Worm (Caenorhabditis elegans) whole organism, L4/young adult: Measurements from ENCODE around the gene Y66H1A.8.

ENCODE experiments used
- W03F9.2 ChIP-seq: fragments of 150-350 bp; optimal IDR thresholded peaks from 2 replicates; lab custom pipeline; 2014; ENCODE audit warnings: missing biosample characterization, missing genetic modification characterization
- dao-5 ChIP-seq: sonication (generic microtip); optimal IDR thresholded peaks from 2 replicates; lab custom pipeline; 2016; ENCODE audit warnings: missing genotype, missing genetic modification characterization, moderate library complexity, missing compliant biosample characterization
- him-1 ChIP-seq: sonication (generic microtip); optimal IDR thresholded peaks from 2 replicates; lab custom pipeline; 2016; ENCODE audit warnings: missing genotype, missing genetic modification reagents, missing genetic modification characterization, missing compliant biosample characterization

Y66H1A.8 gene

ce11 chrIV:454816-455215 lies at the start of gene Y66H1A.8, which contains the start of gene M04G7.5:
Gene Y66H1A.8 (minus strand): TSS chrIV:454916.
Gene M04G7.5 (plus strand): TSS chrIV:455073.
- TF ChIP-seq W03F9.2 (tag; lab: Kevin White, UChicago) (no peak), him-1 (tag; lab: Kevin White, UChicago) (no peak), dao-5 (no peak)

ce11 chrIV:504495-504894 lies 49.8 kb upstream of the Y66H1A.8 start:
- TF ChIP-seq W03F9.2 (tag; lab: Kevin White, UChicago) (no peak), dao-5 (no peak), him-1 (tag; lab: Kevin White, UChicago) (no peak)

ce11 chrIV:497155-497554 lies 42.4 kb upstream of the Y66H1A.8 start:
- TF ChIP-seq him-1 (tag; lab: Kevin White, UChicago) (no peak), W03F9.2 (tag; lab: Kevin White, UChicago) (no peak), dao-5 (no peak)

DNA sequence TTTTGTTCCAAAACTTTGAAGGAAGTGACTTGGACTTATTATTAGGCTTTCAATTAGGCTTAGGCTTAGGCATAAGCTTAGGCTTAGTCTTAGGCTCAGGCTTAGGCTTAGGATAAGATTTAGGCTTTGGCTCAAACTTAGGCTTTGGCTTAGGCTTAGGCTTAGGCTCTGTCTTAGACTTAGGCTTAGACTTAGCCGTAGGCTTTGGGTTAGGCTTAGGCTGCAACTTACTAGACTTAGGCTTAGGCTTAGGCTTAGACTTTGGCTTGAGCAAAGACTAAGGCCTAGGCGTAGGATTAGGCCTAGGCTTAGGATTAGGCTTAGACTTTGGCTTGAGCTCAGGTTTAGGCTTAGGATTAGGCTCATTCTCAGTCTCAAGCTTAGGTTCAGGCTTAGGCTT lies 30.1 kb upstream of the Y66H1A.8 start:
- no peak for TF ChIP-seq him-1 (tag; lab: Kevin White, UChicago)
- no peak for TF ChIP-seq W03F9.2 (tag; lab: Kevin White, UChicago)
- no peak for TF ChIP-seq dao-5

- TF ChIP-seq him-1 (tag; lab: Kevin White, UChicago) (no peak), W03F9.2 (tag; lab: Kevin White, UChicago) (no peak), dao-5 (no peak)
Observed at ce11 chrIV:484004-484403, 29.3 kb upstream of the Y66H1A.8 start.

DNA sequence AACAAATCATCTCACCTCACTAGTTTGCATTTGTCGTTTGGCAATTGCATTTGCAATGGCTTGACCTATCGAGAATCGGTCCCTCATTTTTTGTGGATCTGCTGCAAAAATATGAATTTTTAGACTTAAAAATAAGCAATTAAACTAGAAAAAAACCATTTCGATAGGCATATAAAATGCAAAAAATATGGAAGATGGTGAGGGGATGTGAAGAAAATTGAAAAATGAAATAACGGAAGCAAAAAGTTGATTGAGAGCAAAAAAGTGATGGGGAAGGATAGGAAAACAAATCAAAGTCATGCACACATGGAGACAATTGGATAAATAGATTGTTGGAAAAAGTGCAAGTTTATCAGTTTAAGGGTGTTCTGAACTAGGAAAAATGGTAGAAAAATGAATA lies 26.4 kb upstream of the Y66H1A.8 start, which contains the start of gene npr-37:
Gene npr-37 (minus strand): TSS at position 101 of the 400 bp plus-strand sequence.
- no peak for TF ChIP-seq dao-5
- no peak for TF ChIP-seq W03F9.2 (tag; lab: Kevin White, UChicago)
- no peak for TF ChIP-seq him-1 (tag; lab: Kevin White, UChicago)

ce11 chrIV:468307-468706 lies 13.6 kb upstream of the Y66H1A.8 start:
- no peak for TF ChIP-seq W03F9.2 (tag; lab: Kevin White, UChicago)
- TF ChIP-seq him-1 (tag; lab: Kevin White, UChicago): no peak
- no peak for TF ChIP-seq dao-5

- no peak for TF ChIP-seq him-1 (tag; lab: Kevin White, UChicago)
- no peak for TF ChIP-seq W03F9.2 (tag; lab: Kevin White, UChicago)
Observed at ce11 chrIV:467291-467690, 12.6 kb upstream of the Y66H1A.8 start.

ce11 chrIV:466569-466968 lies 11.9 kb upstream of the Y66H1A.8 start:
- TF ChIP-seq dao-5: no peak
- no peak for TF ChIP-seq W03F9.2 (tag; lab: Kevin White, UChicago)
- TF ChIP-seq him-1 (tag; lab: Kevin White, UChicago): no peak

DNA sequence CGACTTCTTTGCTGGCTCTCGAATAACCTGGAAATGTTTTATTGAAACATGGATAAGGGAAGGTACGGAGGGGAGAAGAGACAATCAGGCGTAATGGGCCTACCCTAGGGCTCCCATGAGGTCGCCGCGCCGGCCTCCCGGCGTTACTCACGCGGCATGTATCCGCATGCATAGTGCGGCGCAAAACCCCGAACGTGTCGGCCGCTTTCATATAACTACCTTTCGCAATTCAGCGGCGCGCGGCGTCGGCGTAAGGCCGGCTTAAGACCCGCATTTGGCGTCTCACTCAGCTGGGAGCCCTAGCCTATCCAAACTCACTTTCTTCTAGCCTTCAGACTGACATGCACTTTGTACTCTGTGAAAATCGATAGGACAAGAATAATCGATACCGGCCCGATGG lies 7.3 kb upstream of the Y66H1A.8 start:
- no peak for TF ChIP-seq dao-5
- TF ChIP-seq W03F9.2 (tag; lab: Kevin White, UChicago): no peak
- TF ChIP-seq him-1 (tag; lab: Kevin White, UChicago): no peak

- TF ChIP-seq dao-5 (no peak), W03F9.2 (tag; lab: Kevin White, UChicago) (no peak), him-1 (tag; lab: Kevin White, UChicago) (no peak)
Observed at ce11 chrIV:460614-461079, 5.9 kb upstream of the Y66H1A.8 start, which contains the start of gene M04G7.2. Gene M04G7.2 (minus strand): TSS chrIV:461029.

DNA sequence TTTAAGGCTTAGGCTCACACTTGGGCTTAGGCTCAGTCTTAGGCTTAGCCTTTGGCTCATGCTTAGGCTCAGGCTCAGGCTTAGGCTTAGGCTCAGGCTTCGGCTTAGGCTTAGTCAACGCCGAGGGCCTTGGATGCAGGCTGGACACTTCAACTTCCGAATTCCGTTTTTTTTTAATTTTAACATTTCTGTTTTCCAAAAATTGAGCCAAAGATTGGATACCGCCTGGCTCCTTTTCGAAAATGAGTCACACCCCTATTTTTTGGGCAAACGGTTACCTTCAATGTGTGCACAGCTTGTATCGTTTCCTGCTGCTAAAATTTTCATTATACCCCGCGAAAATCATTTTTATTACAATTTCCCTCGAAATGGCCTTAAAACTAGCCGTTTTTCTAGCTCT lies 768 bp upstream of the Y66H1A.8 start, which contains the start of gene M04G7.1:
Gene M04G7.1 (plus strand): TSS at position 301 of the 400 bp plus-strand sequence.
- TF ChIP-seq W03F9.2 (tag; lab: Kevin White, UChicago) (no peak), him-1 (tag; lab: Kevin White, UChicago) (no peak), dao-5 (no peak)

DNA sequence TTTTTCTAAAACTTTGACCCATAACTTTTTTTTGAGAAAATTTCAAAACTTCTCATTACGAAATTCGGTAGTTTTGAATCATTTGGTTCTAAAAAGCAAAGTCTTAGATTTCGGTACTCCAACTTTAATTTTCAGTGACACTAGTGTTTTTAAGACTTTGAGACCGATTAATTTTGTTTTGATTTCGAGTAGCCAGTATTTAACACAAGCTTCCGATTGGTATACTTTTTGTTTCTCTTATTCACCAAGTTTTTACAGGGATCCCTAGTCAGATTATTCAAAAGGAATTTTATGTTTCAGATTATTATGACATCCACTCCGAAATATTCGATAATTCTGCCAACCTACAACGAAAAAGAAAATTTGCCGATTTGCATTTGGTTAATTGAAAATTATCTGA lies 9.3 kb downstream of the Y66H1A.8 start, which contains the start of gene dpm-1:
Gene dpm-1 (plus strand): TSS at position 301 of the 400 bp plus-strand sequence.
- no peak for TF ChIP-seq dao-5
- TF ChIP-seq him-1 (tag; lab: Kevin White, UChicago): no peak
- TF ChIP-seq W03F9.2 (tag; lab: Kevin White, UChicago): no peak

DNA sequence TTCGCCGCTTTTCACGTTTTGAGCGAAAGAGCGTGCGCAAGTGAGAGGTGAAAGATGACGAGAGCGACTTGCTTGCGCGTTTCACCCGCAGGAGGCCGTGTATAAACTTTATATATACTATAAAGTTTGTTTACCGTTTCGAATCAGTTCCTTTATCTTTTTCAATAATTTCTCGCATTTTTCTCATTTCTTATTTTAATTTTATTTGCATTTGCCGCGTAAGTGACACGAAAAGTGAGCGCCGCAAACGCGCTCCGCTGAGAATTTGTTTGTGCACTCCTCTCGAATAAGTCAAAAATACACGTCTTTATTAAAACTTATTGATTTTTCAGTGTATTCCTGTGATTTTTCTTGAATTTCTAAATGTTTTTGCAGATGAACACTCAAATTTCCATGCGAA lies 11.1 kb downstream of the Y66H1A.8 start, which contains the start of gene mrpl-55:
Gene mrpl-55 (plus strand): TSS at position 364 of the 400 bp plus-strand sequence.
- TF ChIP-seq W03F9.2 (tag; lab: Kevin White, UChicago): peak; percentile 89
- TF ChIP-seq him-1 (tag; lab: Kevin White, UChicago): peak; percentile 39
- no peak for TF ChIP-seq dao-5

DNA sequence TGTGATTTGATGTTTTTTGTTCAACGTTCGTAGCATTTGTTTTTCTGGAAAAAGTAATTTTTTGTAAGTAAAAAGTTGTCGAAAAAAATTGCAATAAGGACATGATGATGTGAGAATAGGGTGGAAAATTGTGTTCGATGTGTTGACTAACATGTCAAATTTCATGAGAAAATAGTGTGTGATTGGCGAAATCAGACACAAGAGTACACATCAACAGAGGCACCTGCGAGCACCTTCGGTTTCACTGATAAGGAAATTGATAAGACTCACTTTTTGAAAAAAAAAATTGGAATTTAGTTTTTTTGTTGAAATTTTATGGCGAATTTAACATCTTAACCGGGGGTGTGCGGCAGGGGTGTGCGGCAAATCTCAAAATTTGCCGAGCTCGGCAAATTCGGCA lies 14.2 kb downstream of the Y66H1A.8 start, which contains the start of gene hum-8:
Gene hum-8 (minus strand): TSS at position 46 of the 400 bp plus-strand sequence.
- TF ChIP-seq him-1 (tag; lab: Kevin White, UChicago): no peak
- TF ChIP-seq dao-5: no peak
- no peak for TF ChIP-seq W03F9.2 (tag; lab: Kevin White, UChicago)
